Fruit fly (Drosophila melanogaster) whole organism, embryonic: ENCODE results near the gene CG7423.

Experiments
- ATbp ChIP-seq: fragments of 200-800 bp; sonication (Bioruptor generic); optimal IDR thresholded peaks from 2 replicates; lab custom pipeline; 2017; ENCODE audit warnings: missing biosample characterization, mild to moderate bottlenecking, missing genetic modification characterization, missing genetic modification reagents
- Atf6 ChIP-seq: fragments of 200-800 bp; sonication (Bioruptor generic); IDR thresholded peaks from 2 replicates; pipeline ENCODE4 v1.3.6; 2022; ENCODE audit warnings: missing biosample characterization, missing genetic modification characterization
- Bteb2 ChIP-seq: fragments of 200-800 bp; sonication (Bioruptor generic); optimal IDR thresholded peaks from 2 replicates; lab custom pipeline; 2016; ENCODE audit warnings: missing biosample characterization, missing genetic modification characterization
- C15 ChIP-seq: fragments of 200-800 bp; sonication (Bioruptor generic); IDR thresholded peaks from 3 replicates; pipeline ENCODE4 v1.3.6; 2022; ENCODE audit warnings: missing biosample characterization, missing genetic modification characterization
- CG10565 ChIP-seq: fragments of 200-800 bp; sonication (Bioruptor generic); optimal IDR thresholded peaks from 3 replicates; lab custom pipeline; 2016; ENCODE audit warnings: missing biosample characterization, mild to moderate bottlenecking, missing genetic modification characterization
- CG10654 ChIP-seq: fragments of 200-800 bp; sonication (Bioruptor generic); optimal IDR thresholded peaks from 2 replicates; lab custom pipeline; 2016; ENCODE audit warnings: missing biosample characterization, missing genetic modification characterization
- CG12299 ChIP-seq: fragments of 200-800 bp; sonication (Bioruptor generic); optimal IDR thresholded peaks from 2 replicates; lab custom pipeline; 2018; ENCODE audit warnings: missing biosample characterization, mild to moderate bottlenecking, missing genetic modification characterization
- CG1233 ChIP-seq: fragments of 200-800 bp; sonication (Bioruptor generic); optimal IDR thresholded peaks from 4 replicates; lab custom pipeline; 2018; ENCODE audit warnings: missing biosample characterization, mild to moderate bottlenecking, missing genetic modification characterization
- CG13287 ChIP-seq: fragments of 200-800 bp; sonication (Bioruptor generic); IDR thresholded peaks from 2 replicates; pipeline ENCODE4 v1.3.6; 2022; ENCODE audit warnings: missing biosample characterization, missing genetic modification characterization; ENCODE audit not compliant: partially characterized antibody
- CG2678 ChIP-seq: fragments of 200-800 bp; sonication (Bioruptor generic); optimal IDR thresholded peaks from 3 replicates; lab custom pipeline; 2019; ENCODE audit warnings: missing biosample characterization, mild to moderate bottlenecking, missing genetic modification characterization, moderate library complexity
- CG2875 ChIP-seq: fragments of 200-800 bp; sonication (Bioruptor generic); optimal IDR thresholded peaks from 2 replicates; lab custom pipeline; 2017; ENCODE audit warnings: missing biosample characterization, mild to moderate bottlenecking, missing genetic modification characterization, missing genetic modification reagents
- CG30020 ChIP-seq: fragments of 200-800 bp; optimal IDR thresholded peaks from 2 replicates; lab custom pipeline; 2019; ENCODE audit warnings: missing biosample characterization, mild to moderate bottlenecking, missing genetic modification characterization, moderate library complexity
- CG30403 ChIP-seq: fragments of 200-800 bp; sonication (Bioruptor generic); optimal IDR thresholded peaks from 3 replicates; lab custom pipeline; 2016; ENCODE audit warnings: missing biosample characterization, missing genetic modification characterization
- CG31388 ChIP-seq: fragments of 200-800 bp; sonication (Bioruptor generic); optimal IDR thresholded peaks from 2 replicates; lab custom pipeline; 2016; ENCODE audit warnings: missing biosample characterization, missing genetic modification characterization
- CG34376 ChIP-seq: fragments of 200-800 bp; sonication (Bioruptor generic); optimal IDR thresholded peaks from 2 replicates; lab custom pipeline; 2018; ENCODE audit warnings: missing biosample characterization, mild to moderate bottlenecking, missing genetic modification characterization
- CG42726 ChIP-seq: fragments of 200-800 bp; sonication (Bioruptor generic); IDR thresholded peaks from 2 replicates; pipeline ENCODE4 v1.3.6; 2022; ENCODE audit warnings: missing biosample characterization, missing genetic modification characterization; ENCODE audit not compliant: partially characterized antibody
- CG4282 ChIP-seq: fragments of 200-800 bp; sonication (Bioruptor generic); optimal IDR thresholded peaks from 2 replicates; lab custom pipeline; 2016; ENCODE audit warnings: missing biosample characterization, missing genetic modification characterization
- CG4424 ChIP-seq: fragments of 200-800 bp; sonication (Bioruptor generic); optimal IDR thresholded peaks from 3 replicates; lab custom pipeline; 2016; ENCODE audit warnings: missing biosample characterization, missing genetic modification characterization
- CG6654 ChIP-seq: fragments of 200-800 bp; sonication (Bioruptor generic); optimal IDR thresholded peaks from 2 replicates; lab custom pipeline; 2017; ENCODE audit warnings: missing biosample characterization, mild to moderate bottlenecking, missing genetic modification characterization
- CG6689 ChIP-seq: fragments of 200-800 bp; sonication (Bioruptor generic); IDR thresholded peaks from 2 replicates; pipeline ENCODE4 v1.3.6; 2022; ENCODE audit warnings: missing biosample characterization, missing genetic modification characterization
- CG7839 ChIP-seq: fragments of 200-800 bp; sonication (Bioruptor generic); optimal IDR thresholded peaks from 3 replicates; lab custom pipeline; 2018; ENCODE audit warnings: missing biosample characterization, mild to moderate bottlenecking, missing genetic modification characterization, moderate library complexity
- CG8089 ChIP-seq: fragments of 200-800 bp; sonication (Bioruptor generic); optimal IDR thresholded peaks from 3 replicates; lab custom pipeline; 2016; ENCODE audit warnings: missing biosample characterization, missing genetic modification characterization
- CG9727 ChIP-seq: fragments of 200-800 bp; sonication (Bioruptor generic); optimal IDR thresholded peaks from 3 replicates; lab custom pipeline; 2017; ENCODE audit warnings: missing biosample characterization, mild to moderate bottlenecking, missing genetic modification characterization
- CG9797 ChIP-seq: fragments of 200-800 bp; sonication (Bioruptor generic); optimal IDR thresholded peaks from 3 replicates; lab custom pipeline; 2018; ENCODE audit warnings: missing biosample characterization, mild to moderate bottlenecking, missing genetic modification characterization
- Doc2 ChIP-seq: fragments of 200-800 bp; sonication (Bioruptor generic); IDR thresholded peaks from 2 replicates; pipeline ENCODE4 v1.3.6; 2022; ENCODE audit warnings: missing biosample characterization, missing genetic modification characterization
- Doc3 ChIP-seq: fragments of 200-800 bp; sonication (Bioruptor generic); IDR thresholded peaks from 3 replicates; pipeline ENCODE4 v1.3.6; 2022; ENCODE audit warnings: missing biosample characterization, missing genetic modification characterization; ENCODE audit not compliant: partially characterized antibody
- ERR ChIP-seq: fragments of 200-800 bp; sonication (Bioruptor generic); optimal IDR thresholded peaks from 2 replicates; lab custom pipeline; 2016; ENCODE audit warnings: missing biosample characterization, missing genetic modification characterization
- Eip74EF ChIP-seq, 2 experiments: fragments of 200-800 bp in 1 of 2; fragments of >200 bp in 1 of 2; sonication (Bioruptor generic) in 1 of 2; optimal IDR thresholded peaks; 2 replicates each; lab custom pipeline; 2017 to 2019; ENCODE audit warnings: missing biosample characterization in 2 of 2, missing genetic modification characterization in 2 of 2, mild to moderate bottlenecking in 1 of 2, moderate library complexity in 1 of 2
- HmgD ChIP-seq: fragments of 200-800 bp; sonication (Bioruptor generic); optimal IDR thresholded peaks from 3 replicates; lab custom pipeline; 2016; ENCODE audit warnings: missing biosample characterization, missing genetic modification characterization
- Hsf ChIP-seq: fragments of 200-800 bp; sonication (Bioruptor generic); optimal IDR thresholded peaks from 3 replicates; lab custom pipeline; 2016; ENCODE audit warnings: missing biosample characterization, missing genetic modification characterization
- Opbp ChIP-seq: fragments of 200-800 bp; sonication (Bioruptor generic); IDR thresholded peaks from 3 replicates; pipeline ENCODE4 v1.3.6; 2022; ENCODE audit warnings: missing biosample characterization, missing genetic modification characterization; ENCODE audit not compliant: partially characterized antibody
- Rx ChIP-seq: fragments of 200-800 bp; sonication (Bioruptor generic); IDR thresholded peaks from 2 replicates; pipeline ENCODE4 v1.3.6; 2022; ENCODE audit warnings: missing biosample characterization, missing genetic modification characterization
- Sry-β ChIP-seq: fragments of 200-800 bp; sonication (Bioruptor generic); optimal IDR thresholded peaks from 2 replicates; lab custom pipeline; 2018; ENCODE audit warnings: missing biosample characterization, mild to moderate bottlenecking, missing genetic modification characterization, moderate library complexity
- Ssrp ChIP-seq: fragments of 200-800 bp; sonication (Bioruptor generic); optimal IDR thresholded peaks from 2 replicates; lab custom pipeline; 2018; ENCODE audit warnings: missing biosample characterization, mild to moderate bottlenecking, missing genetic modification characterization, moderate library complexity
- Trl ChIP-seq, 3 experiments: fragments of >200 bp in 2 of 3; fragments of 200-800 bp in 1 of 3; sonication (Bioruptor generic) in 1 of 3; optimal IDR thresholded peaks; 2 replicates in 1 of 3; 3 replicates in 2 of 3; lab custom pipeline; 2016 to 2017; ENCODE audit warnings: missing biosample characterization in 1 of 3, missing genetic modification characterization in 1 of 3
- Usf ChIP-seq: fragments of 200-800 bp; sonication (Bioruptor generic); optimal IDR thresholded peaks from 2 replicates; lab custom pipeline; 2017; ENCODE audit warnings: missing genotype, missing biosample characterization, missing genetic modification characterization
- btn ChIP-seq: fragments of 200-800 bp; sonication (Bioruptor generic); optimal IDR thresholded peaks from 2 replicates; lab custom pipeline; 2016; ENCODE audit warnings: missing biosample characterization, missing genetic modification characterization
- dati ChIP-seq: fragments of 200-800 bp; sonication (Bioruptor generic); IDR thresholded peaks from 2 replicates; pipeline ENCODE4 v1.3.6; 2022; ENCODE audit warnings: missing biosample characterization, missing genetic modification characterization
- fru ChIP-seq: fragments of >200 bp; optimal IDR thresholded peaks from 2 replicates; lab custom pipeline; 2017
- fu2 ChIP-seq: fragments of 200-800 bp; sonication (Bioruptor generic); optimal IDR thresholded peaks from 2 replicates; lab custom pipeline; 2016; ENCODE audit warnings: missing biosample characterization, missing genetic modification characterization
- h ChIP-seq: fragments of >200 bp; optimal IDR thresholded peaks from 2 replicates; lab custom pipeline; 2017
- ham ChIP-seq: fragments of 200-800 bp; sonication (Bioruptor generic); IDR thresholded peaks from 2 replicates; pipeline ENCODE4 v1.3.6; 2022; ENCODE audit warnings: missing biosample characterization, missing genetic modification characterization
- hkb ChIP-seq, 2 experiments: fragments of 200-800 bp in 1 of 2; fragments of >200 bp in 1 of 2; sonication (Bioruptor generic) in 1 of 2; IDR thresholded peaks in 1 of 2; optimal IDR thresholded peaks in 1 of 2; 2 replicates each; pipeline versions ENCODE4 v1.3.6 to Lab custom; 2017 to 2022; ENCODE audit warnings: missing biosample characterization in 1 of 2, missing genetic modification characterization in 1 of 2
- lola ChIP-seq, 3 experiments: fragments of >200 bp in 2 of 3; fragments of 200-800 bp in 1 of 3; sonication (Bioruptor generic) in 1 of 3; optimal IDR thresholded peaks; 2 replicates each; lab custom pipeline; 2017 to 2019; ENCODE audit warnings: missing biosample characterization in 3 of 3, missing genetic modification characterization in 3 of 3, mild to moderate bottlenecking in 1 of 3, moderate library complexity in 1 of 3
- pros ChIP-seq: fragments of 200-800 bp; sonication (Bioruptor generic); optimal IDR thresholded peaks from 3 replicates; lab custom pipeline; 2019; ENCODE audit warnings: missing biosample characterization, mild to moderate bottlenecking, missing genetic modification characterization, moderate library complexity
- run ChIP-seq: fragments of 200-800 bp; sonication (Bioruptor generic); optimal IDR thresholded peaks from 3 replicates; lab custom pipeline; 2018; ENCODE audit warnings: missing biosample characterization, mild to moderate bottlenecking, missing genetic modification characterization
- sima ChIP-seq: fragments of 200-800 bp; sonication (Bioruptor generic); optimal IDR thresholded peaks from 2 replicates; lab custom pipeline; 2016; ENCODE audit warnings: missing biosample characterization, missing genetic modification characterization
- sqz ChIP-seq: fragments of 200-800 bp; sonication (Bioruptor generic); optimal IDR thresholded peaks from 3 replicates; lab custom pipeline; 2018; ENCODE audit warnings: missing biosample characterization, mild to moderate bottlenecking, missing genetic modification characterization
- tio ChIP-seq: fragments of 200-800 bp; sonication (Bioruptor generic); optimal IDR thresholded peaks from 2 replicates; lab custom pipeline; 2017; ENCODE audit warnings: missing biosample characterization, missing genetic modification characterization, inconsistent platforms

The CG7423 gene

dm6 chrX:19106842-19107557, 23.9 kb upstream of the CG7423 start (continued):
- TF ChIP-seq Ssrp (tag; lab: Kevin White, UChicago) (peak; percentile 20), fu2 (GFP tag; lab: Kevin White, UChicago) (no peak), CG31388 (GFP tag; lab: Kevin White, UChicago) (no peak), Eip74EF (GFP tag; optimal IDR thresholded peaks at IDR 0.05; lab: Kevin White, UChicago) (peak in 1 of 2 experiments; percentile 49), CG30403 (GFP tag; lab: Kevin White, UChicago) (peak; percentile 52), Opbp (GFP tag; lab: Robert Waterston, UW) (no peak), Doc3 (GFP tag; lab: Robert Waterston, UW) (no peak), Usf (GFP tag; lab: Kevin White, UChicago) (no peak), CG4424 (GFP tag; lab: Kevin White, UChicago) (peak; percentile 49), hkb (optimal IDR thresholded peaks at IDR 0.05; lab: Kevin White, UChicago) (no peak), hkb (GFP tag; IDR thresholded peaks at IDR 0.05; lab: Robert Waterston, UW) (peak; percentile 38; the same call in 1 of the 2 replicates), dati (GFP tag; lab: Robert Waterston, UW) (no peak), Trl (optimal IDR thresholded peaks at IDR 0.05; lab: Kevin White, UChicago) (no peak), Trl (GFP tag; optimal IDR thresholded peaks at IDR 0.05; lab: Kevin White, UChicago) (no peak), Rx (no peak), CG30020 (tag; lab: Kevin White, UChicago) (no peak), CG7839 (peak; percentile 68), run (tag; lab: Kevin White, UChicago) (no peak), tio (GFP tag; lab: Kevin White, UChicago) (peak; percentile 30), Sry-β (no peak), ATbp (GFP tag; lab: Kevin White, UChicago) (peak; percentile 24), CG2678 (tag; lab: Kevin White, UChicago) (peak; percentile 68), CG1233 (GFP tag; lab: Kevin White, UChicago) (peak; percentile 16), CG34376 (no peak), CG9797 (GFP tag; lab: Kevin White, UChicago) (no peak), Hsf (peak; percentile 23), CG2875 (GFP tag; lab: Kevin White, UChicago) (no peak), sima (GFP tag; lab: Kevin White, UChicago) (no peak), CG10565 (no peak), sqz (GFP tag; lab: Kevin White, UChicago) (no peak), fru (no peak), ERR (GFP tag; lab: Kevin White, UChicago) (no peak), C15 (GFP tag; lab: Robert Waterston, UW) (no peak), Atf6 (GFP tag; lab: Robert Waterston, UW) (no peak), CG6654 (GFP tag; lab: Kevin White, UChicago) (no peak), pros (no peak), Bteb2 (GFP tag; lab: Kevin White, UChicago) (no peak), CG12299 (tag; lab: Kevin White, UChicago) (no peak), CG4282 (no peak), btn (GFP tag; lab: Kevin White, UChicago) (no peak), CG6689 (GFP tag; lab: Robert Waterston, UW) (no peak), CG9727 (GFP tag; lab: Kevin White, UChicago) (peak; percentile 11), ham (GFP tag; lab: Robert Waterston, UW) (no peak), lola (GFP tag; optimal IDR thresholded peaks at IDR 0.05; lab: Kevin White, UChicago) (peak in 1 of 3 experiments; percentile 0), h (no peak), HmgD (GFP tag; lab: Kevin White, UChicago) (no peak), CG42726 (GFP tag; lab: Robert Waterston, UW) (no peak), Doc2 (GFP tag; lab: Robert Waterston, UW) (no peak), CG10654 (GFP tag; lab: Kevin White, UChicago) (no peak), CG8089 (GFP tag; lab: Kevin White, UChicago) (no peak), CG13287 (no peak)
